Fruit fly (Drosophila melanogaster) ovary, adult (tissue): ENCODE measurements around the gene CG42766.

Experiments
- CG17801 ChIP-seq: fragments of 200-800 bp; optimal IDR thresholded peaks from 2 replicates; lab custom pipeline; 2019; ENCODE audit warnings: missing biosample characterization, mild to moderate bottlenecking, missing genetic modification characterization, moderate library complexity; ENCODE audit not compliant: partially characterized antibody

CG42766 gene

dm6 chrX:15976568-15976967 lies at the start of gene CG42766:
CG42766 (plus strand) TSS chrX:15976868.
- no peak for TF ChIP-seq CG17801 (GFP tag; lab: Kevin White, UChicago)

- no peak for TF ChIP-seq CG17801 (GFP tag; lab: Kevin White, UChicago)
These were observed 43.0 kb upstream of the CG42766 start, which contains the start of gene Ranbp16 for dm6 chrX:15933504-15934225. Ranbp16 (minus strand) TSS chrX:15933867.

DNA sequence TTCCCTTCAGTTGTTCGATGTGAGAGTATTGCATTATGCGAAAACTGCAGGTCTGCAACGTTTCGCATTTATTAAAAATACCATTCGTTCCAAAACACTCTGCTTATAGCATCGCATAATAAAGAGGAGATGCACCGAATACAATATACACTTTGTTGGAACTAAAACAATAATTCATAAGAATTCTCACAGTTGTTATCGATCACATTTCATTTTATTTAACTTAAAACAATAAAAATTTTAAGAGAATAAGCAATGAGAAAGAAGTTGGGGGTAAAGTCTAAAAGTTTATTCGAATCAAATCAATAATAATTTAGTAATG lies 42.5 kb upstream of the CG42766 start:
- TF ChIP-seq CG17801 (GFP tag; lab: Kevin White, UChicago) = no peak

DNA sequence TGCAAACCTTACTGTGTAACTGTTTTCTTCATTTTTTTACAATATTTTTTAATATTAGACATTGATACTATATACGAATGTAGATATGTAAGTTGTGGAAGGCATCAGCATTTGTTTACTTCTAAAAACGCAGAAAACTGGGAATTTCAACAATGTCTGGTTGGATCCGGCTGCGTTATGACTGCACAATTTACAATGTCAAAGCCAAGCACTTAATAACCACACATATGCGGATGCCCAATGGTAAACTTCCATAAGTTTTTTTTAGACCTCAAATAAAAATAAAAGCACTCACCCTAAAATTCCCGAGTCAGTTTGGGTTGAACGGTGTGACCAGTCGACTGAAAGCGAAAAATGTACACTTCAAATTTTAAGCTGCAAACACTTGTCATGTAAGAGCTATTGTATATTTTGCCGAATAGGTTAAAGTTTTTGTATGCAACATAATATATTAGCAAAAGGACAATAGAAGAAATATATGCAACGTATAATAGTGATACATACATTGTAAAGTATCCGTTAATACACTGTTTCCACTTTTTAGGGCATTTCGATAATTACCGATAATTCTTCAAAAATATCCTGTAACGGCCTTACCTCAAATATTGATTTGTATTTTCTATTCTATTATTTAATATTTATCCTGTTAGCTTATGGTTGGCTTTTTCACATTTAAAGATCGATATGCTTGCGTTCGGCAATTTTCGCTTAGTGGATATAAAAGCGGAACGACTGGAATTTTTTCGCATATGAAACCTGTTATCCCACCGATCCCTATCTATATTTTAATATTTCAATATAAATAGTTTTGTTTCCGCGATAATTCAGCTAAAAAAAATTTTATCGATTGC lies 36.3 kb upstream of the CG42766 start, which contains the start of gene Stim:
TSS of gene Stim (minus strand) at position 347 of the 851 bp plus-strand sequence.
- no peak for TF ChIP-seq CG17801 (GFP tag; lab: Kevin White, UChicago)

DNA sequence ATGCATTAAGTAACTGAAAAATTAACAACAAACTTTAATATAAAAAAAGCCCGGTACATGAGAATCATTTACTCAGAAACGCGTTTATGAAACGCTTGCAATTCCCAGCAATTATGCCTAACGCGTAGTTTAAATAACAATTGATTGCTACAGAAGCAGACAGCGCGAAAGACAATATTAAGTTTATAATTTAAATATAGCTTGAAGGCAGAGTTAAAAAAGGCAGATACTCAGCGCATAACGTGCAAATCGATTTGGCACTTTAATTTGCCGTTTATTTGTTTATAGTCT lies 35.8 kb upstream of the CG42766 start, which contains the start of gene CG8924:
TSS of gene CG8924 (plus strand) at position 122 of the 291 bp plus-strand sequence.
- TF ChIP-seq CG17801 (GFP tag; lab: Kevin White, UChicago) = no peak

DNA sequence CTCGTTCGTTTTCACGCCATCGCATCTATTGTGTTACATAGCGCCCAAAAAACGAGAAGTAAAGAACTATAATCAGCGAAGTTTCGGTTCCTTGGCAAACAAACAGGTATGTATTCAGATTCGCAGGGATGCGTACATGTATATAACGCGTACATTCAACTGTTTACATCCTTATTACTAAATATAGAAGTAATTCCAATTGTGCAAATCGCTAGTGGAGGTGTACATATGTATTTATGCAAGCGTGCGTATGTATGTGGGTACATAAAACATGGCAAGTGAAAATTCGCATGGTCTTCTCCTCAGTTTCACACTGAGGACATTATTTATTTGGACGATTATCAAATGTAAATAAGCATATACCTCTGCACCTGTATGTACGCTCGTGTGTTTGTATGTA lies 35.1 kb upstream of the CG42766 start:
- no peak for TF ChIP-seq CG17801 (GFP tag; lab: Kevin White, UChicago)

dm6 chrX:15944735-15945323 lies 31.8 kb upstream of the CG42766 start, which contains the start of gene Rrp47:
Rrp47 (plus strand) TSS chrX:15944897.
- no peak for TF ChIP-seq CG17801 (GFP tag; lab: Kevin White, UChicago)

- TF ChIP-seq CG17801 (GFP tag; lab: Kevin White, UChicago) = no peak
These were observed 26.6 kb upstream of the CG42766 start for dm6 chrX:15950056-15950455.

DNA sequence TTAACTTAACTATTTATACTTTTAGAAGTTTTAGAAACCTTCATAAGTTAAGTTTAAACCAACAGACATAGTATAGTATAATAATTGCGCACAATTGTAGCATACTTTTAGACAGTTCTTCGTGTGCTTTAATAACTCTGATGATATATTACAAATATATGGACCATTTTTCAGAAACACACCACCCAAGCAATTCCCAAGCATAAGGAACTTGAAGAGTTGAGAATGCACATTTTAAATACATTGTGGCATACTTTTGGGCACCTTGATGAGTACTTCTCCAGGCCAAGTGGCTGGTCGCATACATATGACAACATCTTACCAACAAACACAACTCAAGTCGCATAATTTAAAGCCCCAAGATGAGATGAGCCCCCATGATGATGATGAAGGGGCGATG lies 7.1 kb upstream of the CG42766 start:
- TF ChIP-seq CG17801 (GFP tag; lab: Kevin White, UChicago) = no peak

DNA sequence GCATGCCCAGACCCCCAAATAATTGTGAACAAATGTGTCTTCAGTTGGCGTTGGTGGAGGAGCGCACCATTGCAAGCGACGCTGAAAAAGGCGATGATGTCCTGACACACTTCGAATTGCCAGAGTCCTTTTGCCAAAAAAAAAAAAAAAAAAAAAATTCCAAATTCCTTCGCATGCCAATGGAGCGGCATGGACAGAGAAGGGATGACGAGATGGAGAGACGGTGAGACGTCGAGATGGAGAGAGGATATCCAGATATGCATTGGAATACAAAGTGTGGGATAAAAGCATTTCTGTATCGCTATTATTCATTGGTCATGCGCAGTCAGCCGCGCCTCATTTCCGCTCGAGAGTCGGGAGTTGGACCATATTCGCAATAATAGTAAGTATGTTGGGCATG lies 5.1 kb upstream of the CG42766 start:
- TF ChIP-seq CG17801 (GFP tag; lab: Kevin White, UChicago) = no peak

DNA sequence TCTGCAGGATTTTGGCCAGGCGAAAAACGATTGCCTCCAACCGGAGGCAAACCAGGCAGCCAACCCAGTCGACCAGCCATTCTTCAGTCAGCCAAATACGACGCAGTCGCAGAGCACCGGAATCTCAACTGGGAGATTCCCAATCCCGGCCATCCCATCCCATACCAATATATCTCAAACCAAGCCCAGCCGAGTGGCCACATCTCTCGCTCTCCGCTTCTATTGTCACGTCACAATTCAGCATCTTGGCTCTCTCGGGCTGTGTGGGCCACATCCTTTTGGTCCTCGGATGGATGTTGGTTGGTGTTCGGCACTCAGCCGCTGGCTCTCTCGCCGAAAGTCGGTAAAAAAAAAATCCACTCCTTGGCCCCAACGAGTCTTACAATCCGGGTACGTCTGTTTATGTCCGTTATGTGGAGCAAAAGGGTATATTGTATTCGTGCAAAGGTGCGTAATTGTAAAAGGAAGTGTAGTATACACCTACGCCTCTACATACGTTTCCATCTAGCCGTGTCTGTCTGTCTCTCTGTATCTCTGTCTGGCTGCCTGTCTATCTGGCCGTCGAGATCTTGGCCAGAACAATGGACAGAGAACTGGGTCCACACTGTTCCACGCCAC lies 3.4 kb upstream of the CG42766 start, which contains the start of gene mmd:
TSS of gene mmd (minus strand) at position 3 of the 618 bp plus-strand sequence.
- no peak for TF ChIP-seq CG17801 (GFP tag; lab: Kevin White, UChicago)

- no peak for TF ChIP-seq CG17801 (GFP tag; lab: Kevin White, UChicago)
These were observed 2.5 kb upstream of the CG42766 start, which contains the start of gene Or13a for dm6 chrX:15974125-15974524. Or13a (plus strand) TSS chrX:15974425.

DNA sequence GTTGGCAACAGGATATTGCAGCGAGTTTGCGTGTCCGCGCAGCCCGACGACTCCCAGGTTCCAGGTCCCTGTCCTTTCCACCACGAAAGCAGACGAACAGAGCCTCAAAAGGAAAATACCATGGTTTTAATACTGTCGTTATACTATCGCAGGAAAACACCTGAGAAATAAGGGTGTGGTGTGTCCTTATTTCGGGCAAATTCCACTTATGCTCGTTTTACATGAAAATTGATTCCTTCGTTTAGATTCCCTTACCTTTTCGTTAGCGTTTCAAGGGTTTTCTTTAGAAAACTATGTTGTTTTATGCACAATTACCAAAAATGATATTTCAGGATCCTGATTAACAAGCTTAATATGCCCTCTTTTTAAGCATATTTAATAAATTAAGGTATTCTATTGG lies 6.2 kb downstream of the CG42766 start, which contains the start of gene Cep164:
TSS of gene Cep164 (minus strand) at position 101 of the 400 bp plus-strand sequence.
- no peak for TF ChIP-seq CG17801 (GFP tag; lab: Kevin White, UChicago)

dm6 chrX:15983501-15983900 lies 6.8 kb downstream of the CG42766 start, which contains the start of gene Slc25A46a:
Slc25A46a (plus strand) TSS chrX:15983772.
- no peak for TF ChIP-seq CG17801 (GFP tag; lab: Kevin White, UChicago)

DNA sequence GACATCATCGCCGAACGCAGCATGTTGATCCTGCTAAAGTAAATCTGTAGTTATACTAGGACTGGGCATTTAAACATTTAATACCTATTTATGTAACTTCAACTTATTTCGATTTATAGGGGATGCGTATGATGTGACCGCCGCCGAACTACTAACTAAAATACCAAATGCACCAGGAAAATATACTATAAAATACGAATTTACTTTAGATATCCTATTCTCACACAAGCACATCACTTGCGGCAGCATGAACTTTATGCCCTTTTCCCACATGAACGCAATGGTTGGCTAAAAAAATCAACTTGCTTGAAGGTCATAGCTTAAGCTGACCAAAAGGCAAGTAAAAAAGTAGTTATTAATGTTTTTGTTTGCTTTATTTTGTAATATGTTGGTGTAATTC lies 10.0 kb downstream of the CG42766 start, which contains the start of gene ND-20:
TSS of gene ND-20 (minus strand) at position 155 of the 400 bp plus-strand sequence.
- TF ChIP-seq CG17801 (GFP tag; lab: Kevin White, UChicago) = no peak
